Fruit fly (Drosophila melanogaster) whole organism, wandering third instar larva: ENCODE data around the gene CG16749.

Source experiments
- Abd-B ChIP-seq: fragments of >200 bp; optimal IDR thresholded peaks from 2 replicates; lab custom pipeline; 2017; ENCODE audit warnings: missing biosample characterization, missing genetic modification characterization
- CG32264 ChIP-seq: fragments of 200-800 bp; sonication (Bioruptor generic); optimal IDR thresholded peaks from 2 replicates; lab custom pipeline; 2016; ENCODE audit warnings: missing biosample characterization, missing genetic modification characterization
- CG9705 ChIP-seq: fragments of 200-800 bp; sonication (Bioruptor generic); optimal IDR thresholded peaks from 2 replicates; lab custom pipeline; 2018; ENCODE audit warnings: missing biosample characterization, mild to moderate bottlenecking, missing genetic modification characterization
- CrebA ChIP-seq: fragments of 200-800 bp; sonication (Bioruptor generic); optimal IDR thresholded peaks from 2 replicates; lab custom pipeline; 2016; ENCODE audit warnings: missing biosample characterization, mild to moderate bottlenecking, missing genetic modification characterization, borderline replicate concordance
- Dfd ChIP-seq: fragments of >200 bp; optimal IDR thresholded peaks from 2 replicates; lab custom pipeline; 2017; ENCODE audit warnings: missing biosample characterization, missing genetic modification characterization
- Dif ChIP-seq: fragments of 200-275, 200-300 bp; sonication (Bioruptor generic); optimal IDR thresholded peaks from 2 replicates; lab custom pipeline; 2018; ENCODE audit warnings: missing biosample characterization, missing genetic modification characterization; ENCODE audit not compliant: partially characterized antibody
- GATAd ChIP-seq: sonication (Bioruptor generic); optimal IDR thresholded peaks from 2 replicates; lab custom pipeline; 2016; ENCODE audit warnings: missing biosample characterization, missing genetic modification characterization
- HLH106 ChIP-seq: fragments of 200-800 bp; optimal IDR thresholded peaks from 3 replicates; lab custom pipeline; 2019; ENCODE audit warnings: missing biosample characterization, mild to moderate bottlenecking, missing genetic modification characterization, moderate library complexity
- Hnf4 ChIP-seq: fragments of 200-800 bp; sonication (Bioruptor generic); optimal IDR thresholded peaks from 2 replicates; lab custom pipeline; 2016; ENCODE audit warnings: missing biosample characterization, mild to moderate bottlenecking, missing genetic modification characterization
- Hr78 ChIP-seq: fragments of >200 bp; optimal IDR thresholded peaks from 2 replicates; lab custom pipeline; 2017; ENCODE audit warnings: missing biosample characterization, missing genetic modification characterization
- Hr83 ChIP-seq: fragments of 200-300 bp; sonication (Bioruptor generic); optimal IDR thresholded peaks from 2 replicates; lab custom pipeline; 2016; ENCODE audit warnings: missing biosample characterization, mild to moderate bottlenecking, missing genetic modification characterization, moderate library complexity; ENCODE audit not compliant: poor library complexity, severe bottlenecking
- Jra ChIP-seq: sonication (Bioruptor generic); optimal IDR thresholded peaks from 2 replicates; lab custom pipeline; 2016; ENCODE audit warnings: missing biosample characterization, missing genetic modification characterization
- Mio ChIP-seq: sonication (Bioruptor generic); optimal IDR thresholded peaks from 2 replicates; lab custom pipeline; 2016; ENCODE audit warnings: missing biosample characterization, missing genetic modification characterization
- Myc ChIP-seq: fragments of >200 bp; optimal IDR thresholded peaks from 2 replicates; lab custom pipeline; 2017
- N ChIP-seq: fragments of >200 bp; optimal IDR thresholded peaks from 2 replicates; lab custom pipeline; 2018; ENCODE audit warnings: missing biosample characterization, missing external identifiers, missing genetic modification characterization
- OdsH ChIP-seq: fragments of 200-800 bp; sonication (Bioruptor generic); optimal IDR thresholded peaks from 2 replicates; lab custom pipeline; 2016; ENCODE audit warnings: missing biosample characterization, mild to moderate bottlenecking, missing genetic modification characterization
- Rel ChIP-seq, 2 experiments: fragments of 200-800 bp; sonication (Bioruptor generic) in 1 of 2; optimal IDR thresholded peaks; 2 replicates in 1 of 2; 3 replicates in 1 of 2; lab custom pipeline; 2016 to 2019; ENCODE audit warnings: mild to moderate bottlenecking in 2 of 2, missing biosample characterization in 2 of 2, missing genetic modification characterization in 2 of 2, moderate library complexity in 1 of 2
- Sp1 ChIP-seq: fragments of 200-800 bp; sonication (Bioruptor generic); optimal IDR thresholded peaks from 3 replicates; lab custom pipeline; 2019; ENCODE audit warnings: missing biosample characterization, mild to moderate bottlenecking, missing genetic modification characterization, moderate library complexity
- Vsx2 ChIP-seq: fragments of 200-300, 225-300 bp; sonication (Bioruptor generic); optimal IDR thresholded peaks from 2 replicates; lab custom pipeline; 2018; ENCODE audit warnings: missing biosample characterization, missing genetic modification characterization; ENCODE audit not compliant: partially characterized antibody
- br ChIP-seq: fragments of 200-800 bp; sonication (Bioruptor generic); optimal IDR thresholded peaks from 2 replicates; lab custom pipeline; 2016; ENCODE audit warnings: missing biosample characterization, missing genetic modification characterization
- brk ChIP-seq: fragments of 200-800 bp; sonication (Bioruptor generic); optimal IDR thresholded peaks from 2 replicates; lab custom pipeline; 2016; ENCODE audit warnings: missing biosample characterization, mild to moderate bottlenecking, missing genetic modification characterization
- dl ChIP-seq, 2 experiments: fragments of 175-275, 200-275 bp in 1 of 2; fragments of 200-275 bp in 1 of 2; sonication (Bioruptor generic); optimal IDR thresholded peaks; lab custom pipeline; 2018; ENCODE audit warnings: mild to moderate bottlenecking in 2 of 2, missing biosample characterization in 2 of 2, missing genetic modification characterization in 2 of 2, moderate library complexity in 2 of 2; ENCODE audit not compliant: partially characterized antibody in 2 of 2, insufficient read depth in 1 of 2
- dmrt93B ChIP-seq: fragments of 200-800 bp; sonication (Bioruptor generic); optimal IDR thresholded peaks from 2 replicates; lab custom pipeline; 2018; ENCODE audit warnings: missing biosample characterization, mild to moderate bottlenecking, missing genetic modification characterization
- dsf ChIP-seq: sonication (Bioruptor generic); optimal IDR thresholded peaks from 2 replicates; lab custom pipeline; 2016; ENCODE audit warnings: missing biosample characterization, missing genetic modification characterization, borderline replicate concordance
- ey ChIP-seq: fragments of 200-800 bp; sonication (Bioruptor generic); optimal IDR thresholded peaks from 2 replicates; lab custom pipeline; 2016; ENCODE audit warnings: missing biosample characterization, missing genetic modification characterization
- foxo ChIP-seq, 2 experiments: fragments of 200-800 bp; sonication (Bioruptor generic); optimal IDR thresholded peaks; 2 replicates in 1 of 2; 3 replicates in 1 of 2; lab custom pipeline; 2016 to 2017; ENCODE audit warnings: missing biosample characterization in 2 of 2, missing genetic modification characterization in 2 of 2
- fru ChIP-seq: fragments of 200-800 bp; sonication (Bioruptor generic); optimal IDR thresholded peaks from 3 replicates; lab custom pipeline; 2016; ENCODE audit warnings: missing biosample characterization, mild to moderate bottlenecking, missing genetic modification characterization
- h ChIP-seq: fragments of 200-800 bp; sonication (Bioruptor generic); optimal IDR thresholded peaks from 3 replicates; lab custom pipeline; 2016; ENCODE audit warnings: missing biosample characterization, mild to moderate bottlenecking, missing genetic modification characterization
- jim ChIP-seq: fragments of 175-275, 200-325 bp; sonication (Bioruptor generic); optimal IDR thresholded peaks from 2 replicates; lab custom pipeline; 2016; ENCODE audit warnings: missing biosample characterization, mild to moderate bottlenecking, missing genetic modification characterization
- lola ChIP-seq: fragments of >200 bp; optimal IDR thresholded peaks from 2 replicates; lab custom pipeline; 2017; ENCODE audit warnings: missing biosample characterization, missing genetic modification characterization
- pan ChIP-seq: fragments of >200 bp; optimal IDR thresholded peaks from 2 replicates; lab custom pipeline; 2017
- psq ChIP-seq: fragments of 200-800 bp; sonication (Bioruptor generic); optimal IDR thresholded peaks from 3 replicates; lab custom pipeline; 2017; ENCODE audit warnings: missing biosample characterization, mild to moderate bottlenecking, missing genetic modification characterization, moderate library complexity
- rgr ChIP-seq: fragments of 200-800 bp; sonication (Bioruptor generic); optimal IDR thresholded peaks from 3 replicates; lab custom pipeline; 2016; ENCODE audit warnings: missing biosample characterization, mild to moderate bottlenecking, missing genetic modification characterization
- sage ChIP-seq: fragments of 200-800 bp; sonication (Bioruptor generic); optimal IDR thresholded peaks from 2 replicates; lab custom pipeline; 2016; ENCODE audit warnings: missing biosample characterization, mild to moderate bottlenecking, missing genetic modification characterization
- sv ChIP-seq: fragments of 200-800 bp; sonication (Bioruptor generic); optimal IDR thresholded peaks from 3 replicates; lab custom pipeline; 2016; ENCODE audit warnings: missing biosample characterization, missing genetic modification characterization
- tai ChIP-seq: sonication (Bioruptor generic); optimal IDR thresholded peaks from 2 replicates; lab custom pipeline; 2016; ENCODE audit warnings: missing biosample characterization, missing genetic modification characterization
- usp ChIP-seq: fragments of >200 bp; optimal IDR thresholded peaks from 2 replicates; lab custom pipeline; 2017; ENCODE audit warnings: missing biosample characterization, missing genetic modification characterization
- woc ChIP-seq: sonication (Bioruptor generic); optimal IDR thresholded peaks from 2 replicates; lab custom pipeline; 2016; ENCODE audit warnings: missing biosample characterization, mild to moderate bottlenecking, missing genetic modification characterization

The CG16749 gene

DNA sequence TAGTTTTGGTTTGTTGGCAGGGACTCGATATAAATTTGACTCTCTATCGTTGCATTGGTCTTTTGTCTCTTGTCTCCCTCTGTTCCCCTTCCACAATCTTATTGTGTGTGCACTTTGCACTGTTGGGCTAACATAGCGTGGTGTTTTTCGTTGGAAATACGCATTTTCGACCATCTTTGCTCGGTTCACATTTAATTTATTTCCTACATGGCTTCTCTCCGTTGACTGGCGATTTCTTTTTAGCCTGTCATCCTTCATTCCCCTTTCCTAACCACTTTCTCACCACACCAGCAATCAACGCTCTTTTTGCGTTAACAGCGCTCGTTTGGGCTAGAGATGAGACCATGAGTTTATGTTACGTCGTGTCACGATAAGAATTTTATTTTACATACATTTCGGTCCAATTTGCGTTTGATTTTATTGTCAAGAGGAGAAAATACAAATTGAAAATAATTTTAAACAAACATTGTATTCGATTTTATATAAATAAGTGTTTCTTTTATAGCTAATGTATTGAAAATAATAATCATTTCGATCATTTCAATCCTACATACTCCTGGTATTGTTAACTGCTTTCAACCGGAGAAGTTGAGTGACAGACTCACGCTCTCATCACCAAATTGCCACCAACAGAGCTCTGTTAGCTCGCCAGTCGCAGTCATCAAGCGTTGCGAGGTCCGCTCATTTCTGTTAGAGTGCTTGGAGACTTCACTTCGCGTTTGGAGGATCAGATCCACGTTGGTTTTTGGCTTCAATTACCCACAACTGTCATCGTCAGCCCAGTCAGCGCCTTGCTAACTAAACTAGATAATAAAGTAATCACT, 9.7 kb upstream of the CG16749 start:
- TF ChIP-seq usp (GFP tag; lab: Kevin White, UChicago) (no peak), Vsx2 (peak; percentile 14), dmrt93B (GFP tag; lab: Kevin White, UChicago) (peak; percentile 69), dsf (peak; percentile 43), tai (GFP tag; lab: Kevin White, UChicago) (peak; percentile 71), br (peak; percentile 88), N (GFP tag; lab: Kevin White, UChicago) (no peak), GATAd (GFP tag; lab: Kevin White, UChicago) (no peak), Hr83 (GFP tag; lab: Kevin White, UChicago) (peak; percentile 54), dl (GFP tag; optimal IDR thresholded peaks at IDR 0.05; lab: Kevin White, UChicago; ENCODE audit: insufficient read depth in 1 of 2, partially characterized antibody in 2 of 2) (peak in 1 of 2 experiments; percentile 26), ey (GFP tag; lab: Kevin White, UChicago) (peak; percentile 84), h (GFP tag; lab: Kevin White, UChicago) (peak; percentile 90), Dfd (GFP tag; lab: Kevin White, UChicago) (no peak), pan (lab: Kevin White, UChicago) (no peak), Dif (GFP tag; lab: Kevin White, UChicago) (peak; percentile 87), lola (GFP tag; lab: Kevin White, UChicago) (no peak), Rel (GFP tag; optimal IDR thresholded peaks at IDR 0.05; lab: Kevin White, UChicago) (peak; percentile 82), Rel (tag; optimal IDR thresholded peaks at IDR 0.05; lab: Kevin White, UChicago) (peak; percentile 77), CG9705 (peak; percentile 83), rgr (GFP tag; lab: Kevin White, UChicago) (peak; percentile 89), psq (peak; percentile 83), foxo (GFP tag; optimal IDR thresholded peaks at IDR 0.05; lab: Kevin White, UChicago) (peak; percentile 13 to 85), woc (GFP tag; lab: Kevin White, UChicago) (peak; percentile 94), OdsH (peak; percentile 88), Abd-B (GFP tag; lab: Kevin White, UChicago) (no peak), Mio (GFP tag; lab: Kevin White, UChicago) (peak; percentile 59), Hr78 (no peak), sage (peak; percentile 86), sv (GFP tag; lab: Kevin White, UChicago) (peak; percentile 74), Hnf4 (GFP tag; lab: Kevin White, UChicago) (peak; percentile 71), Sp1 (GFP tag; lab: Kevin White, UChicago) (peak; percentile 94), Myc (lab: Kevin White, UChicago) (no peak), CrebA (GFP tag; lab: Kevin White, UChicago) (peak; percentile 89), Jra (GFP tag; lab: Kevin White, UChicago) (peak; percentile 78), HLH106 (tag; lab: Kevin White, UChicago) (peak; percentile 89), brk (GFP tag; lab: Kevin White, UChicago) (peak; percentile 80), fru (peak; percentile 88), CG32264 (peak; percentile 79), jim (GFP tag; lab: Kevin White, UChicago) (peak; percentile 42)
- TF ChIP-seq, all 38 proteins: peak for 29

DNA sequence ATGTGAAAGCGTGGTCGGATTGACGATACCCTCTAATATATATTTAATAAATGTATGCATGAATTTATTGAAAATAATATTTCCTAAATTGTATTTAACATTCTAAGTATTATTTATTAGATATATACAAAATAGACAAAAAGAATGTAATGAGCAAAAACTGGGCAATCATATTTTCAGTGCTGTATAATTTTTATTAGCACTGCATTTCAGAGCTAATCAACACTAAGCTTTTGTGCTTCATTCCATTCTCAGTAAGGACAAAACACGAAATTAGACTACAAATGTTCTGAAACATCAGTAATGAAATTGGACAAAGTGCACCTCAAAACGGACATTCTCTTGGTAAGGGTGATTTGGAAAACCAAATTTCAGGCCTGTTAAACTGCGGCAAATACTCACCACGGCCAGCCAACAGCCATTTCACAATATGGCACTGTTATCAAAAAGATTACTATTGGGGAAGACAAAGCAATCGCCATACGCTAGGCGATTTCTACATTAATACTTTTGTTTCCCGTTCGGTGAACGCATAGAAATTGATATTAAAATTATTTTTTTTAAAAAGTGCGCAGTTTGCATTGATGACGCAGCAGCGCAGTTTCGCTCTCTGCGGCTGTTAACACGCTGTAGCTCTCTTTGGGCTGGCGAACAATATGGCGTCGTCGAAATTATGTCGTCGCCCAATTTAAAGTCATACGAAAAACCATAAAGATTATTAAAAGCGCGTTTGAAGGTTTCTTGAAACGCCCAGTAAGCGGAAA, 8.9 kb upstream of the CG16749 start:
- TF ChIP-seq woc (GFP tag; lab: Kevin White, UChicago) (peak; percentile 47), Mio (GFP tag; lab: Kevin White, UChicago) (peak; percentile 35), lola (GFP tag; lab: Kevin White, UChicago) (no peak), usp (GFP tag; lab: Kevin White, UChicago) (no peak), jim (GFP tag; lab: Kevin White, UChicago) (no peak), Hr78 (no peak), OdsH (peak; percentile 85), Vsx2 (no peak), pan (lab: Kevin White, UChicago) (peak; percentile 31), dsf (no peak), GATAd (GFP tag; lab: Kevin White, UChicago) (no peak), dl (GFP tag; optimal IDR thresholded peaks at IDR 0.05; lab: Kevin White, UChicago; ENCODE audit: insufficient read depth in 1 of 2, partially characterized antibody in 2 of 2) (no peak), Dfd (GFP tag; lab: Kevin White, UChicago) (no peak), Hr83 (GFP tag; lab: Kevin White, UChicago) (no peak), N (GFP tag; lab: Kevin White, UChicago) (no peak), Rel (GFP tag; optimal IDR thresholded peaks at IDR 0.05; lab: Kevin White, UChicago) (no peak), Rel (tag; optimal IDR thresholded peaks at IDR 0.05; lab: Kevin White, UChicago) (peak; percentile 66), Sp1 (GFP tag; lab: Kevin White, UChicago) (peak; percentile 91), HLH106 (tag; lab: Kevin White, UChicago) (peak; percentile 91), tai (GFP tag; lab: Kevin White, UChicago) (peak; percentile 18), Jra (GFP tag; lab: Kevin White, UChicago) (no peak), Myc (lab: Kevin White, UChicago) (no peak), Dif (GFP tag; lab: Kevin White, UChicago) (no peak), dmrt93B (GFP tag; lab: Kevin White, UChicago) (peak; percentile 85), ey (GFP tag; lab: Kevin White, UChicago) (peak; percentile 57), sv (GFP tag; lab: Kevin White, UChicago) (peak; percentile 73), psq (peak; percentile 78), h (GFP tag; lab: Kevin White, UChicago) (peak; percentile 71), foxo (GFP tag; optimal IDR thresholded peaks at IDR 0.05; lab: Kevin White, UChicago) (peak; percentile 35 to 89), CrebA (GFP tag; lab: Kevin White, UChicago) (peak; percentile 45), CG9705 (peak; percentile 75), rgr (GFP tag; lab: Kevin White, UChicago) (peak; percentile 87), Hnf4 (GFP tag; lab: Kevin White, UChicago) (peak; percentile 60), Abd-B (GFP tag; lab: Kevin White, UChicago) (no peak), CG32264 (no peak)
